Worm (Caenorhabditis elegans): ENCODE data around the gene cct-2.
A peak's percentile ranks its signal among the peaks of the same experiment; 100 is the strongest.

Gene cct-2

ce11 chrII:8973516-8974043 is 46.0 kb downstream of the cct-2 start, which contains the start of gene tomm-40:
Gene tomm-40 (minus strand): TSS chrII:8973566.
- TF ChIP-seq unc-55 (GFP tag; optimal IDR thresholded peaks at IDR 0.05) (peak; percentile 37), C34F6.9 (tag; optimal IDR thresholded peaks at IDR 0.05) (peak; percentile 39), zag-1 (tag; optimal IDR thresholded peaks at IDR 0.05) (no peak), mdl-1 (tag; optimal IDR thresholded peaks at IDR 0.05) (no peak), ztf-4 (tag; optimal IDR thresholded peaks at IDR 0.05) (no peak), nhr-237 (tag; optimal IDR thresholded peaks at IDR 0.05) (no peak)

All from whole organism, L2 larva.